Worm (Caenorhabditis elegans) whole organism, L4 larva: ENCODE measurements around the gene str-254.

Source experiments
- F10B5.3 ChIP-seq: sonication (generic microtip); optimal IDR thresholded peaks from 2 replicates; lab custom pipeline; 2016; ENCODE audit warnings: mild to moderate bottlenecking, missing genetic modification characterization, missing compliant biosample characterization
- F44E2.7 ChIP-seq: fragments of 200-800 bp; sonication (Bioruptor generic); IDR thresholded peaks from 2 replicates; pipeline ENCODE4 v2.1.2; 2022; ENCODE audit warnings: missing genetic modification characterization, missing compliant biosample characterization
- ZK546.5 ChIP-seq, 2 experiments: sonication (generic microtip); optimal IDR thresholded peaks; 2 replicates each; lab custom pipeline; 2017; ENCODE audit warnings: missing biosample characterization in 2 of 2, missing genetic modification characterization in 2 of 2
- aha-1 ChIP-seq: fragments of 150-350 bp; peaks from one replicate; lab custom pipeline; 2014; ENCODE audit warnings: missing biosample characterization, missing genetic modification characterization
- attf-4 ChIP-seq: sonication (generic microtip); optimal IDR thresholded peaks from 3 replicates; lab custom pipeline; 2017; ENCODE audit warnings: missing biosample characterization, missing genetic modification characterization
- ceh-62 ChIP-seq: sonication (generic microtip); optimal IDR thresholded peaks from 2 replicates; lab custom pipeline; 2017; ENCODE audit warnings: missing biosample characterization, missing genetic modification characterization
- ceh-82 ChIP-seq: sonication (generic microtip); optimal IDR thresholded peaks from 2 replicates; lab custom pipeline; 2017; ENCODE audit warnings: missing biosample characterization, missing genetic modification characterization
- daf-16 ChIP-seq, 3 experiments: sonication (generic microtip); optimal IDR thresholded peaks; 2 replicates each; lab custom pipeline; 2016 to 2017; ENCODE audit warnings: missing genetic modification characterization in 3 of 3, missing genetic modification reagents in 3 of 3, mild to moderate bottlenecking in 2 of 3, missing compliant biosample characterization in 2 of 3, missing biosample characterization in 1 of 3, moderate library complexity in 1 of 3
- daf-8 ChIP-seq: fragments of 200-800 bp; sonication (Bioruptor generic); IDR thresholded peaks from 2 replicates; pipeline ENCODE4 v1.3.6; 2022; ENCODE audit warnings: missing genetic modification characterization, missing compliant biosample characterization
- dmd-6 ChIP-seq: fragments of 200-800 bp; sonication (Bioruptor generic); IDR thresholded peaks from 2 replicates; pipeline ENCODE4 v1.3.6; 2022; ENCODE audit warnings: missing genetic modification reagents, missing genetic modification characterization, missing compliant biosample characterization
- dmd-8 ChIP-seq: fragments of 200-800 bp; sonication (Bioruptor generic); IDR thresholded peaks from 2 replicates; pipeline ENCODE4 v1.3.6; 2022; ENCODE audit warnings: missing genetic modification characterization, missing compliant biosample characterization
- dve-1 ChIP-seq: sonication (generic microtip); optimal IDR thresholded peaks from 2 replicates; lab custom pipeline; 2017; ENCODE audit warnings: antibody characterized with exemption, mild to moderate bottlenecking, missing genetic modification characterization, missing compliant biosample characterization; ENCODE audit not compliant: insufficient read depth
- egl-27 ChIP-seq: sonication (generic microtip); optimal IDR thresholded peaks from 3 replicates; lab custom pipeline; 2017; ENCODE audit warnings: missing biosample characterization, missing genetic modification reagents, missing genetic modification characterization
- fkh-10 ChIP-seq: fragments of 150-350 bp; optimal IDR thresholded peaks from 2 replicates; lab custom pipeline; 2014; ENCODE audit warnings: missing biosample characterization, missing genetic modification reagents, missing genetic modification characterization
- fos-1 ChIP-seq: fragments of 150-350 bp; optimal IDR thresholded peaks from 2 replicates; lab custom pipeline; 2014; ENCODE audit warnings: missing biosample characterization, missing genetic modification characterization
- lin-15B ChIP-seq: fragments of 150-350 bp; sonication (generic microtip); optimal IDR thresholded peaks from 3 replicates; lab custom pipeline; 2014; ENCODE audit warnings: missing biosample characterization, missing genetic modification characterization
- lin-38 ChIP-seq: fragments of 200-800 bp; sonication (Bioruptor generic); IDR thresholded peaks from 2 replicates; pipeline ENCODE4 v1.3.6; 2022; ENCODE audit warnings: missing genetic modification reagents, missing genetic modification characterization, missing compliant biosample characterization
- mxl-2 ChIP-seq: fragments of 200-800 bp; sonication (Bioruptor generic); conservative IDR thresholded peaks from 2 replicates; pipeline ENCODE4 v1.3.6; 2022; ENCODE audit warnings: missing genetic modification reagents, missing genetic modification characterization, missing compliant biosample characterization
- mxl-3 ChIP-seq: fragments of 200-800 bp; sonication (Bioruptor generic); optimal IDR thresholded peaks from 2 replicates; lab custom pipeline; 2018; ENCODE audit warnings: mild to moderate bottlenecking, missing genetic modification characterization, missing compliant biosample characterization
- nhr-237 ChIP-seq: sonication (generic microtip); optimal IDR thresholded peaks from 2 replicates; lab custom pipeline; 2017; ENCODE audit warnings: missing biosample characterization, missing genetic modification characterization
- nhr-28 ChIP-seq: fragments of 150-350 bp; optimal IDR thresholded peaks from 2 replicates; lab custom pipeline; 2014; ENCODE audit warnings: missing biosample characterization, missing genetic modification characterization
- nhr-41 ChIP-seq: fragments of 200-800 bp; sonication (Bioruptor generic); IDR thresholded peaks from 2 replicates; pipeline ENCODE4 v1.3.6; 2022; ENCODE audit warnings: missing genetic modification reagents, missing genetic modification characterization, missing compliant biosample characterization
- nhr-42 ChIP-seq: fragments of 200-800 bp; sonication (Bioruptor generic); IDR thresholded peaks from 2 replicates; pipeline ENCODE4 v1.3.6; 2022; ENCODE audit warnings: missing genetic modification characterization, missing compliant biosample characterization
- nhr-77 ChIP-seq: fragments of 150-350 bp; optimal IDR thresholded peaks from 2 replicates; lab custom pipeline; 2014; ENCODE audit warnings: missing biosample characterization, missing genetic modification characterization
- pha-4 ChIP-seq, 2 experiments: fragments of 150-350 bp in 1 of 2; fragments of 200-800 bp in 1 of 2; sonication (Bioruptor generic) in 1 of 2; IDR thresholded peaks in 1 of 2; optimal IDR thresholded peaks in 1 of 2; 2 replicates each; pipeline versions ENCODE4 v1.3.6 to Lab custom; 2014 to 2022; ENCODE audit warnings: missing genetic modification characterization in 2 of 2, missing genetic modification reagents in 2 of 2, missing biosample characterization in 1 of 2, missing compliant biosample characterization in 1 of 2
- pqm-1 ChIP-seq: sonication (generic microtip); optimal IDR thresholded peaks from 2 replicates; lab custom pipeline; 2017; ENCODE audit warnings: missing biosample characterization, missing genetic modification characterization
- sdz-12 ChIP-seq: fragments of 200-800 bp; sonication (Bioruptor generic); optimal IDR thresholded peaks from 2 replicates; lab custom pipeline; 2018; ENCODE audit warnings: mild to moderate bottlenecking, missing genetic modification characterization, missing compliant biosample characterization
- set-16 ChIP-seq: fragments of 200-800 bp; sonication (Bioruptor generic); IDR thresholded peaks from 2 replicates; pipeline ENCODE4 v1.3.6; 2022; ENCODE audit warnings: missing genetic modification reagents, missing genetic modification characterization, missing compliant biosample characterization
- skn-1 ChIP-seq: fragments of 150-350 bp; optimal IDR thresholded peaks from 2 replicates; lab custom pipeline; 2014; ENCODE audit warnings: missing biosample characterization, missing genetic modification characterization
- snpc-1.2 ChIP-seq: fragments of 200-800 bp; sonication (Bioruptor generic); IDR thresholded peaks from 2 replicates; pipeline ENCODE4 v1.3.6; 2022; ENCODE audit warnings: missing genetic modification reagents, missing genetic modification characterization, missing compliant biosample characterization
- tag-97 ChIP-seq: fragments of 200-800 bp; sonication (Bioruptor generic); IDR thresholded peaks from 2 replicates; pipeline ENCODE4 v1.3.6; 2022; ENCODE audit warnings: missing genetic modification characterization, missing compliant biosample characterization
- tra-1 ChIP-seq: fragments of 200-800 bp; sonication (Bioruptor generic); IDR thresholded peaks from 2 replicates; pipeline ENCODE4 v1.3.6; 2022; ENCODE audit warnings: missing genetic modification reagents, missing genetic modification characterization, missing compliant biosample characterization
- unc-39 ChIP-seq: sonication (generic microtip); optimal IDR thresholded peaks from 2 replicates; lab custom pipeline; 2017; ENCODE audit warnings: missing biosample characterization, missing genetic modification characterization
- unc-62 ChIP-seq, 3 experiments: fragments of 150-350 bp in 1 of 3; sonication (generic microtip); optimal IDR thresholded peaks in 2 of 3; peaks in 1 of 3; 1 replicate in 1 of 3; 2 replicates in 2 of 3; lab custom pipeline; 2014 to 2017; ENCODE audit warnings: missing biosample characterization in 3 of 3, missing genetic modification characterization in 3 of 3, missing genetic modification reagents in 3 of 3, missing genotype in 1 of 3
- zfp-2 ChIP-seq: sonication (generic microtip); optimal IDR thresholded peaks from 2 replicates; lab custom pipeline; 2016; ENCODE audit warnings: mild to moderate bottlenecking, missing genetic modification characterization, missing compliant biosample characterization
- zfp-3 ChIP-seq: fragments of 200-800 bp; sonication (Bioruptor generic); conservative IDR thresholded peaks from 2 replicates; pipeline ENCODE4 v1.3.6; 2022; ENCODE audit warnings: missing genetic modification reagents, missing genetic modification characterization, missing compliant biosample characterization
- zip-11 ChIP-seq: fragments of 200-800 bp; sonication (Bioruptor generic); IDR thresholded peaks from 2 replicates; pipeline ENCODE4 v1.3.6; 2022; ENCODE audit warnings: missing genetic modification characterization, missing compliant biosample characterization

str-254 gene

DNA sequence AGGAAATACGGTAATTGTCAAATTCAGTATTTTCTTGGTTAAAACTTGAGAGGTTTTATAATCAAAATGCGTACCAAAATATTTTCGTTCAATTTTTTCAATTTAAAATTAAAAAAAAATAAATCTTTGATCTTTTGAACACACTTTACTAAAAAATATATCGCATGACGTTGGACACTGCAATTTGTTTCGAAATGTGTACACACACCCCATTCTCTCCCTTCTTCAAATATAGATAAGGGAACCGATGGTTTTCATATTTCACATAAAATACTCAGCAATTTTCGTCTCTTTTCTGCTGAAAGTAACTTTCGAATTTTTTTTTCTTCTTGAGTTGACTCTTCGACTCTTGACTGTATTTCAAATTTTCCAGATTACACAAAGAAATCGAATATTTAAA, 31.8 kb downstream of the str-254 start (continued):
- TF ChIP-seq nhr-41 (no peak), skn-1 (no peak), mxl-2 (GFP tag; lab: Robert Waterston, UW) (no peak), nhr-28 (tag; lab: Kevin White, UChicago) (peak; percentile 60), dve-1 (tag; lab: Kevin White, UChicago) (peak; percentile 32), ZK546.5 (tag; optimal IDR thresholded peaks at IDR 0.05; lab: Kevin White, UChicago) (no peak), unc-62 (GFP tag; optimal IDR thresholded peaks at IDR 0.05 in 1 of 2; lab: Kevin White, UChicago) (no peak), unc-62 (tag; optimal IDR thresholded peaks at IDR 0.05; lab: Kevin White, UChicago) (no peak), lin-15B (tag; lab: Kevin White, UChicago) (no peak), mxl-3 (GFP tag; lab: Kevin White, UChicago) (no peak), nhr-77 (no peak), nhr-42 (no peak), fkh-10 (no peak), dmd-8 (no peak), zfp-3 (GFP tag; lab: Robert Waterston, UW) (no peak), lin-38 (GFP tag; lab: Robert Waterston, UW) (no peak), F44E2.7 (GFP tag; lab: Robert Waterston, UW) (no peak), egl-27 (tag; lab: Kevin White, UChicago) (no peak), pha-4 (GFP tag; IDR thresholded peaks at IDR 0.05; lab: Robert Waterston, UW) (no peak), pha-4 (tag; optimal IDR thresholded peaks at IDR 0.05; lab: Kevin White, UChicago) (peak; percentile 7), ceh-62 (no peak), nhr-237 (tag; lab: Kevin White, UChicago) (no peak), fos-1 (tag; lab: Kevin White, UChicago) (no peak), sdz-12 (no peak), set-16 (no peak), F10B5.3 (no peak), snpc-1.2 (GFP tag; lab: Robert Waterston, UW) (no peak), unc-39 (tag; lab: Kevin White, UChicago) (no peak), zfp-2 (no peak), attf-4 (tag; lab: Kevin White, UChicago) (no peak)

DNA sequence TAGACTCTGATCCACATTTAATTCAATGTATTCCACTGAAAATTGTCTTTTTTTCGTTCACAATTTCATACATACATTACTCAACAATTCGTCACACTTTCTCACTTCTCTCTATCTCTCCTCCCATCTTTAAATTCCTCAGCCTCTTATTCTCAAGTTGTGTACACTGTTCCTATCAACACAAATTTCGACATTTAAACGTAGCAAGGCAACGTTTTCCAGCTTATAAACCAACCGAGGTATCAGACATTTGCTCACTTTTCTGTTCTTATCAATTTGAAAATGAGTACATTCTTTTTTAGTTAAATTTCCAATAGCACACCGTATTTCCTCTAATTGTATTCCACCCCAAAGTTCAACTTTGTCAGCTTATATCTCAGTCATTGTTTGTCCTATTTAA, 32.4 kb downstream of the str-254 start, which contains the start of gene skr-3:
TSS of gene skr-3 (plus strand) at position 163 of the 400 bp plus-strand sequence.
- TF ChIP-seq nhr-28 (tag; lab: Kevin White, UChicago) (peak; percentile 61), pqm-1 (tag; lab: Kevin White, UChicago) (peak; percentile 54), dve-1 (tag; lab: Kevin White, UChicago) (peak; percentile 45), unc-62 (GFP tag; optimal IDR thresholded peaks at IDR 0.05 in 1 of 2; lab: Kevin White, UChicago) (peak in 1 of 2 experiments; percentile 14), unc-62 (tag; optimal IDR thresholded peaks at IDR 0.05; lab: Kevin White, UChicago) (no peak), daf-8 (GFP tag; lab: Robert Waterston, UW) (no peak), dmd-6 (GFP tag; lab: Robert Waterston, UW) (peak; percentile 49; the same call in 1 of the 2 replicates), ceh-82 (tag; lab: Kevin White, UChicago) (no peak), daf-16 (GFP tag; optimal IDR thresholded peaks at IDR 0.05; lab: Kevin White, UChicago) (no peak), daf-16 (tag; optimal IDR thresholded peaks at IDR 0.05; lab: Kevin White, UChicago) (peak; percentile 66), tra-1 (GFP tag; lab: Robert Waterston, UW) (0 out of 2 replicates have a peak, but pooled peaks have one; percentile 49)

DNA sequence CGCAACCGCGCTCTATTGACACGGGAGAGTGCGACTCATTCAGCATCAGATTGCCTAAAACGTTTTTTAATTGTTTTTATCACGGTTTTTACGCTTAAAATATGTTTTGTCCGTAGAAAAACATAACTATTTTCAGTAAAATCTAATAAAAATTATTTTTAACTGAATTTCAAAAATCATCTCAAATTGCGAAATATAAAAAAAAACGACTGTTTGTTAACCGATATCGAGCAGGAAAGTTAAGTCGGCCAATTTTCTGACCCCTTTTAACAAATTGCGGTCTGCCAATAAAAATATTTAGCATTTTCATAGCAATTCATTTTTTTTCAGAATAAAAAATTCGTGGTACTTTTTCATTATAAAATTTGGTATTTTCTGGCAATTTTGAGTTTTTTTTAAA, 32.8 kb downstream of the str-254 start:
- TF ChIP-seq zip-11 (GFP tag; lab: Robert Waterston, UW) (no peak), aha-1 (tag; lab: Kevin White, UChicago) (peak; percentile 78), tag-97 (GFP tag; lab: Robert Waterston, UW) (no peak), F44E2.7 (GFP tag; lab: Robert Waterston, UW) (no peak), lin-15B (tag; lab: Kevin White, UChicago) (no peak)
